Worm (Caenorhabditis elegans) whole organism, L1 larva: ENCODE data around the gene nsph-1.1.

Experiments
- C16A3.4 ChIP-seq: fragments of 150-350 bp; optimal IDR thresholded peaks from 2 replicates; lab custom pipeline; 2014; ENCODE audit warnings: missing biosample characterization, missing genetic modification characterization
- egl-27 ChIP-seq, 2 experiments: fragments of 150-350 bp in 1 of 2; sonication (generic microtip); optimal IDR thresholded peaks; 3 replicates each; lab custom pipeline; 2017 to 2018; ENCODE audit warnings: missing biosample characterization in 2 of 2, missing genetic modification characterization in 2 of 2, missing genetic modification reagents in 2 of 2
- nhr-76 ChIP-seq: sonication (generic microtip); optimal IDR thresholded peaks from 2 replicates; lab custom pipeline; 2017; ENCODE audit warnings: missing biosample characterization, missing genetic modification characterization
- skn-1 ChIP-seq: fragments of 150-350 bp; optimal IDR thresholded peaks from 2 replicates; lab custom pipeline; 2014; ENCODE audit warnings: missing biosample characterization, missing genetic modification characterization

- TF ChIP-seq nhr-76: no peak
- no peak for TF ChIP-seq egl-27 (tag; optimal IDR thresholded peaks at IDR 0.05; lab: Kevin White, UChicago)
- TF ChIP-seq skn-1 (tag; lab: Kevin White, UChicago): no peak
- TF ChIP-seq C16A3.4 (tag; lab: Kevin White, UChicago): no peak
These were observed 45.2 kb downstream of the nsph-1.1 start for ce11 chrII:8811825-8812224.
